Worm (Caenorhabditis elegans) whole organism, midembryonic: ENCODE measurements around the gene cgt-1.
"Not testable (repeated sequence)": the region's sequence is repeated elsewhere in the genome, so short reads cannot be mapped to it uniquely, and the experiment has no call there.

Experiments
- T22C8.4 ChIP-seq: fragments of 200-800 bp; sonication (Bioruptor generic); IDR thresholded peaks from 2 replicates; pipeline ENCODE4 v1.3.6; 2022; ENCODE audit warnings: missing genetic modification characterization, missing compliant biosample characterization
- cog-1 ChIP-seq: sonication (generic microtip); optimal IDR thresholded peaks from 2 replicates; lab custom pipeline; 2016; ENCODE audit warnings: missing genetic modification characterization, missing compliant biosample characterization
- med-1 ChIP-seq: sonication (generic microtip); optimal IDR thresholded peaks from 2 replicates; lab custom pipeline; 2017; ENCODE audit warnings: missing genetic modification characterization, mild to moderate bottlenecking, missing compliant biosample characterization, antibody characterized with exemption, missing genetic modification reagents; ENCODE audit not compliant: insufficient read depth
- ref-1 ChIP-seq: fragments of 200-800 bp; sonication (Bioruptor generic); conservative IDR thresholded peaks from 2 replicates; pipeline ENCODE4 v1.3.6; 2022; ENCODE audit warnings: missing genetic modification reagents, missing genetic modification characterization, missing compliant biosample characterization
- tab-1 ChIP-seq: fragments of 200-800 bp; sonication (Bioruptor generic); IDR thresholded peaks from 2 replicates; pipeline ENCODE4 v1.3.6; 2022; ENCODE audit warnings: missing genetic modification characterization, missing compliant biosample characterization
- ztf-23 ChIP-seq: fragments of 200-800 bp; sonication (Bioruptor generic); IDR thresholded peaks from 2 replicates; pipeline ENCODE4 v1.3.6; 2022; ENCODE audit warnings: missing genetic modification reagents, missing genetic modification characterization, missing compliant biosample characterization
- ztf-29 ChIP-seq: fragments of 200-800 bp; sonication (Bioruptor generic); IDR thresholded peaks from 2 replicates; pipeline ENCODE4 v1.3.6; 2022; ENCODE audit warnings: missing genetic modification reagents, missing genetic modification characterization, missing compliant biosample characterization

Gene cgt-1

DNA sequence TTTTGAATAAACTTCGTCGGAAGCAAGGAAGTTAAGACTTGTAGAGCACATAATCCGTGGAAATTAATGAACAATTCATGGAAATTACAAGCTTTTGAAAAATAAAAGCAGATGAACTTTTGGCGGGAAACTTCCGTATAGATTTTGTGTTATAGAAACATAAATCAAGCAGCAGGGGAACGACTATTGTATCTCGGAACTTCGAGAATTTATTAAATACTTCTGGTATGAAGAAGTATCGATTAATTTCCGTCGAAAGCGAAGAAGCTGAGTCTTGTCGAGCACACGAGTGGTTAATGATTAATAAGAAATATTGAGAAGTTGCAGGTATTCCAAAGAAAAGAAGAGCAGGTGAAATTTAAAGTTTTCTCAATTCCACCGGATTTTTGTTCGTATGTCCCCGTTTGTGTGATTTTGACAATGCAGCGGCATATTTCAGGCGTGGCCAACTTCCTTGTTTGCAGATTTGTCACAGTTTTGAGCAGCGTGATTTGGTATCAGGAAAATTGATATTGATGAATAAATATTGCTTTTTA lies 38.3 kb downstream of the cgt-1 start, which contains the start of gene srh-147:
Gene srh-147, minus strand, starts transcription at position 51 of the 536 bp plus-strand sequence.
- not testable (repeated sequence) for TF ChIP-seq ztf-23 (GFP tag; lab: Robert Waterston, UW); T22C8.4; med-1 (GFP tag; lab: Kevin White, UChicago)

ce11 chrV:15841095-15841494 lies 47.6 kb downstream of the cgt-1 start, which contains the start of gene srh-149:
Gene srh-149 (minus strand): TSS chrV:15841195.
- TF ChIP-seq ztf-23 (GFP tag; lab: Robert Waterston, UW) (no peak), ref-1 (GFP tag; lab: Robert Waterston, UW) (no peak), ztf-29 (GFP tag; lab: Robert Waterston, UW) (no peak), tab-1 (GFP tag; lab: Robert Waterston, UW) (no peak), cog-1 (tag; lab: Kevin White, UChicago) (no peak)
